Worm (Caenorhabditis elegans) whole organism, early embryonic: ENCODE data around the gene F27D9.2.

Experiments
- B0310.2 ChIP-seq: sonication (generic microtip); optimal IDR thresholded peaks from 2 replicates; lab custom pipeline; 2016; ENCODE audit warnings: mild to moderate bottlenecking, missing genetic modification characterization, missing compliant biosample characterization
- F13C5.2 ChIP-seq: sonication (generic microtip); optimal IDR thresholded peaks from 2 replicates; lab custom pipeline; 2017; ENCODE audit warnings: mild to moderate bottlenecking, missing genetic modification characterization, inconsistent platforms, missing compliant biosample characterization
- aly-1 ChIP-seq: sonication (generic microtip); optimal IDR thresholded peaks from 2 replicates; lab custom pipeline; 2016; ENCODE audit warnings: missing genetic modification characterization, missing compliant biosample characterization
- ama-1 ChIP-seq: fragments of 150-350 bp; optimal IDR thresholded peaks from 2 replicates; lab custom pipeline; 2014
- ceh-13 ChIP-seq: fragments of 200-800 bp; sonication (Bioruptor generic); optimal IDR thresholded peaks from 2 replicates; lab custom pipeline; 2018; ENCODE audit warnings: mild to moderate bottlenecking, missing genetic modification characterization, missing compliant biosample characterization
- ceh-36 ChIP-seq: sonication (generic microtip); optimal IDR thresholded peaks from 2 replicates; lab custom pipeline; 2016; ENCODE audit warnings: missing genetic modification characterization, inconsistent platforms, missing compliant biosample characterization
- ets-7 ChIP-seq: sonication (generic microtip); optimal IDR thresholded peaks from 2 replicates; lab custom pipeline; 2016; ENCODE audit warnings: missing genotype, missing genetic modification characterization, missing compliant biosample characterization
- flt-1 ChIP-seq: fragments of 200-800 bp; sonication (Bioruptor generic); IDR thresholded peaks from 2 replicates; pipeline ENCODE4 v1.3.6; 2022; ENCODE audit warnings: missing genetic modification characterization, missing compliant biosample characterization
- hmbx-1 ChIP-seq: sonication (generic microtip); optimal IDR thresholded peaks from 2 replicates; lab custom pipeline; 2016; ENCODE audit warnings: mild to moderate bottlenecking, missing genetic modification characterization, missing compliant biosample characterization
- hmg-4 ChIP-seq: fragments of 200-800 bp; sonication (Bioruptor generic); optimal IDR thresholded peaks from 2 replicates; lab custom pipeline; 2018; ENCODE audit warnings: mild to moderate bottlenecking, missing genetic modification characterization, missing compliant biosample characterization
- hnd-1 ChIP-seq: sonication (generic microtip); optimal IDR thresholded peaks from 2 replicates; lab custom pipeline; 2016; ENCODE audit warnings: missing genetic modification characterization, missing compliant biosample characterization
- pes-1 ChIP-seq: fragments of 200-800 bp; sonication (Bioruptor generic); IDR thresholded peaks from 2 replicates; pipeline ENCODE4 v1.3.6; 2022; ENCODE audit warnings: missing genetic modification reagents, missing genetic modification characterization, missing compliant biosample characterization
- scrt-1 ChIP-seq: fragments of 200-800 bp; sonication (Bioruptor generic); IDR thresholded peaks from 2 replicates; pipeline ENCODE4 v1.3.6; 2022; ENCODE audit warnings: missing genetic modification characterization, missing compliant biosample characterization
- sea-1 ChIP-seq: fragments of 200-800 bp; sonication (Bioruptor generic); conservative IDR thresholded peaks from 2 replicates; pipeline ENCODE4 v1.3.6; 2022; ENCODE audit warnings: missing genetic modification characterization, missing compliant biosample characterization
- tbx-11 ChIP-seq: fragments of 200-800 bp; sonication (Bioruptor generic); IDR thresholded peaks from 2 replicates; pipeline ENCODE4 v1.3.6; 2022; ENCODE audit warnings: missing genetic modification characterization, missing compliant biosample characterization
- tbx-37 ChIP-seq: fragments of 200-800 bp; sonication (Bioruptor generic); conservative IDR thresholded peaks from 2 replicates; pipeline ENCODE4 v1.3.6; 2022; ENCODE audit warnings: missing genetic modification reagents, missing genetic modification characterization, missing compliant biosample characterization
- tra-4 ChIP-seq: sonication (generic microtip); optimal IDR thresholded peaks from 2 replicates; lab custom pipeline; 2017; ENCODE audit warnings: missing genetic modification characterization, missing compliant biosample characterization

The F27D9.2 gene

ce11 chrX:7678437-7679139, 5.8 kb downstream of the F27D9.2 start:
- TF ChIP-seq ceh-13 = no peak
- TF ChIP-seq pes-1 = no peak

DNA sequence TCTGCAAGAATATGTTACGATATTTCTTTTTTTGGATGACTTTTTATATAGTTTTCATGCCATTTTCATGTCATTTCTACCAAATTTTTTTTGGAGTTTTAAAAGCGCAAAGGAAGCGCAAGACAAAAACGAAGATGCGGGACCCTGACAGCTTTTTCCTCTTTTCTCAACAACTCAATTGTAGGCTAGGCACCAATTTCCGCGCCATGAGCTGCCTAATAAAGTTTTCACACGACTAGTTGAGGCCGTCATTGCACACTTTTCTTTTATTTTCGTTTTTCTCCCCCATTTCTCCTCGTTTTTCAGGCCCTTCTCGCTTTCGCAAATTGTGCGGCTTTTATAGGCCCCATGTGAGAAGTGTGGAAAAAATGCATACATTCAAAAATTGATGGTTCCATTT, 7.0 kb downstream of the F27D9.2 start:
- TF ChIP-seq B0310.2 (tag; lab: Kevin White, UChicago) (no peak), F13C5.2 (no peak), tbx-37 (GFP tag; lab: Robert Waterston, UW) (no peak), sea-1 (GFP tag; lab: Robert Waterston, UW) (no peak), hmg-4 (no peak), flt-1 (GFP tag; lab: Robert Waterston, UW) (no peak), ets-7 (tag; lab: Kevin White, UChicago) (no peak), ama-1 (no peak), ceh-13 (no peak), hnd-1 (tag; lab: Kevin White, UChicago) (no peak), pes-1 (no peak), tbx-11 (GFP tag; lab: Robert Waterston, UW) (no peak), hmbx-1 (tag; lab: Kevin White, UChicago) (no peak)

DNA sequence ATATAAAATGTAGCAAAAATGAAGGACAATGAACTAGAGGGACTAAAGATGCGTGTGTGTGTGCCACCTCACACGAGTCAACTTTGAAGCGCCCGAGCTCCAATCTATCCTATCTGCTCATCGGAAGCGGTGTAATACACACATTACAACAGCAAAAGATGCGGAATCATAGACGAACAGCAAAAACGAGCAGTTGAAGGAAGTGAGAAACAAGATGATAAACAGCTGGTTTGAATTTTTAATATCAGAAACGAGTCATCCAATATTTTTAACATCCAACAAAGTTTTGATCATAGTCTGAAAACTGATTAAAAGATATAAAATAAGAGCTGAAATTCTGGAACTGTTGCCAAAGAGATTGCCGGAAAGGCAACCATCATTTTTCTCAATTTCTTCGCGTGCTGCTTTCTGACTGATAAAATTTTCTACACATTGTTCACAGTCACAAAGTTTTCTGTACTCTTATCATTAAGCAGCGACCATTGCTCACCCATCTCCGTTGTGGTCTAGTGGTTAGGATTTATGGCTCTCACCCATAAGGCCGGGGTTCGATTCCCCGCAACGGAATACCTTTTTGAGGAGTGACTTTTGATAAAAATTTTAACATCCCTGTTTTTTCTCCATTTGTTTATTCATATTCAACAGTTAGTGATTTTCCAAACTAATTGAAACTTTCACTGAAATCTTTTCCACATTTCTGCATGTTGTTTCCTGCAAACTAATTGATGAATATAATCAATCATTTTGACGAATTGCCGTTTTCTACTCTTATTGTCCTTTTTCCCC, 7.9 kb downstream of the F27D9.2 start, which contains the start of gene stn-2:
TSS of gene stn-2 (minus strand) at position 75 of the 786 bp plus-strand sequence.
- TF ChIP-seq F13C5.2 = no peak
- TF ChIP-seq aly-1 (tag; lab: Kevin White, UChicago) = no peak

- no peak for TF ChIP-seq scrt-1 (GFP tag; lab: Robert Waterston, UW)
- no peak for TF ChIP-seq F13C5.2
- TF ChIP-seq hnd-1 (tag; lab: Kevin White, UChicago) = no peak
- TF ChIP-seq ama-1 = no peak
- no peak for TF ChIP-seq tbx-37 (GFP tag; lab: Robert Waterston, UW)
- no peak for TF ChIP-seq aly-1 (tag; lab: Kevin White, UChicago)
- no peak for TF ChIP-seq ceh-36
- no peak for TF ChIP-seq tra-4 (tag; lab: Kevin White, UChicago)
- no peak for TF ChIP-seq ets-7 (tag; lab: Kevin White, UChicago)
- no peak for TF ChIP-seq tbx-11 (GFP tag; lab: Robert Waterston, UW)
- no peak for TF ChIP-seq hmbx-1 (tag; lab: Kevin White, UChicago)
- no peak for TF ChIP-seq sea-1 (GFP tag; lab: Robert Waterston, UW)
- TF ChIP-seq flt-1 (GFP tag; lab: Robert Waterston, UW) = no peak
These were observed 9.5 kb downstream of the F27D9.2 start, which contains the start of gene unc-18 for ce11 chrX:7681965-7682946. TSS of gene unc-18 (plus strand) at chrX:7682896.

DNA sequence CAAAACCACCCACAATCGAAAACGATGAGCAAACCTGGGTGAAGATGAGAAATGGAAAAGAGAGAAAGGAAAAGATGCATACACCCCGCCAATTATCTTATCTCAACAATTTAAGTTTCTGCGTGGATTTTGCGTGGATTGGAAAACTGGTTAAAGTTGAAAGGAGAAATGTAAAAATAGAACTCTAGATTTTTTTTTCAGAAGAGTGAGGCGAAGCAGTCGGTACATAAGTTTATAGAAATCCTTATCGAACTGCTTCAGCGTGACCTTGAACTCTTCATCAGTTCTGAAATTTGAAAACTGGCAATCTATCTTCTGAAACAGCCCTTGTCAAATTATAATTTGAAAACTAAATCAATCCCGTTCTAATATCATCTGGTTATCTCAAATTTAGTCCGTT, 16.3 kb downstream of the F27D9.2 start, which contains the start of gene clik-2:
TSS of gene clik-2 (minus strand) at position 101 of the 400 bp plus-strand sequence.
- TF ChIP-seq hmg-4 (no peak), ceh-36 (no peak), hnd-1 (tag; lab: Kevin White, UChicago) (no peak), ceh-13 (no peak), scrt-1 (GFP tag; lab: Robert Waterston, UW) (no peak), tbx-37 (GFP tag; lab: Robert Waterston, UW) (no peak)

DNA sequence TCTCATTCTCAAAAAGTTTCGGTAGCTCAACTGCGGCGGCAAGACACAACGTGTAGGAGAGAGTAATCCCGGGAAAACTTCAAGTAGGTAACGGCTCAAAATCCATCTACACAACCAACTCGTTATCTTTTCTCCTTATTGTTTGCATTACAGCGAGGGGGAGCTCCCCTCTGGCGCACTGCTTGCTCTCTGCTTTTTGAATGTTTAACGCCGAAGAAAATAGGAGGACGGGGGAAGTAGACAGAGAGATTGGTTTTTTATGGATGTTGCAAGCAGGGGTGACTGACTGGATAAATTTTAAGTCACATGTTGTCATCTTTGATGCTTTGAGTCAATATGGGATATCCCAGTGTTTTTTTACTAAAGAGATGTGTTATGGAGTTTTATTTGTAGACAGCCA, 16.8 kb downstream of the F27D9.2 start:
- TF ChIP-seq tbx-37 (GFP tag; lab: Robert Waterston, UW) = no peak
- no peak for TF ChIP-seq B0310.2 (tag; lab: Kevin White, UChicago)
- TF ChIP-seq hnd-1 (tag; lab: Kevin White, UChicago) = no peak
- TF ChIP-seq ceh-13 = no peak
- no peak for TF ChIP-seq ama-1
- no peak for TF ChIP-seq pes-1
- TF ChIP-seq tbx-11 (GFP tag; lab: Robert Waterston, UW) = no peak
- TF ChIP-seq F13C5.2 = no peak
- no peak for TF ChIP-seq hmbx-1 (tag; lab: Kevin White, UChicago)

- TF ChIP-seq tra-4 (tag; lab: Kevin White, UChicago) (no peak), ama-1 (no peak), flt-1 (GFP tag; lab: Robert Waterston, UW) (no peak), ceh-36 (no peak), sea-1 (GFP tag; lab: Robert Waterston, UW) (no peak)
These were observed 31.1 kb downstream of the F27D9.2 start for ce11 chrX:7703863-7704262.

DNA sequence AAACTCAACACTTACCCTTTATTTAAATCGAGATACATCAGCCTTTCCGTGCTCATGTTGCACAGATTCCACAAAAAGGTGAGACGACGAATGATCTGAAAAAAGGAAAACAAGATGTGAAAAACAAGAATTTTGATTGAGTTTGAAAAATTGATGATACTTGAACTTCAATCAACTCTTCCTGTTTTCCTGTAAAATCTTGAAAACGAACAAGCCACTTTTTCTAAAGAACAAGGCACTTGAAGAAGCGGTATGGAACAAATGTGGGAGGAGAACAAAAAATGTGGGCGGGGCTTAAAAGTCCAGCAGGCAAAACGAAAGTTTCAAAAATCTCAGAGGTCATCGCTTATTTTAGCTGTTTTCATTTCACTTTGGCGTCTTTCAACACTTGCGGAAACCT, 34.2 kb downstream of the F27D9.2 start, which contains the start of gene kvs-1:
TSS of gene kvs-1 (minus strand) at position 101 of the 400 bp plus-strand sequence.
- TF ChIP-seq tbx-11 (GFP tag; lab: Robert Waterston, UW) (no peak), tbx-37 (GFP tag; lab: Robert Waterston, UW) (no peak), hmbx-1 (tag; lab: Kevin White, UChicago) (no peak), hnd-1 (tag; lab: Kevin White, UChicago) (no peak), ceh-13 (no peak), aly-1 (tag; lab: Kevin White, UChicago) (no peak)
